Fruit fly (Drosophila melanogaster) whole organism, embryonic: Measurements from ENCODE around the gene CG14668.

ENCODE experiments used
- B-H2 ChIP-seq: fragments of 200-800 bp; sonication (Bioruptor generic); optimal IDR thresholded peaks from 2 replicates; lab custom pipeline; 2018; ENCODE audit warnings: missing biosample characterization, mild to moderate bottlenecking, missing genetic modification characterization
- CG15479 ChIP-seq: fragments of 200-800 bp; sonication (Bioruptor generic); optimal IDR thresholded peaks from 3 replicates; lab custom pipeline; 2019; ENCODE audit warnings: missing biosample characterization, mild to moderate bottlenecking, missing genetic modification characterization, moderate library complexity
- CG5953 ChIP-seq: fragments of 200-800 bp; sonication (Bioruptor generic); IDR thresholded peaks from 2 replicates; pipeline ENCODE4 v1.3.6; 2022; ENCODE audit warnings: missing biosample characterization, missing genetic modification characterization
- CG8944 ChIP-seq: fragments of 200-800 bp; sonication (Bioruptor generic); optimal IDR thresholded peaks from 3 replicates; lab custom pipeline; 2016; ENCODE audit warnings: missing biosample characterization, missing genetic modification characterization
- Elba2 ChIP-seq: fragments of 200-800 bp; sonication (Bioruptor generic); optimal IDR thresholded peaks from 3 replicates; lab custom pipeline; 2016; ENCODE audit warnings: missing biosample characterization, missing genetic modification characterization
- Hr39 ChIP-seq: fragments of >200 bp; optimal IDR thresholded peaks from 2 replicates; lab custom pipeline; 2017
- Neu2 ChIP-seq: fragments of 200-800 bp; sonication (Bioruptor generic); optimal IDR thresholded peaks from 3 replicates; lab custom pipeline; 2016; ENCODE audit warnings: missing biosample characterization, missing genetic modification characterization, borderline replicate concordance
- az2 ChIP-seq: fragments of 200-800 bp; sonication (Bioruptor generic); optimal IDR thresholded peaks from 3 replicates; lab custom pipeline; 2016; ENCODE audit warnings: missing biosample characterization, missing genetic modification characterization
- bigmax ChIP-seq: fragments of 200-800 bp; sonication (Bioruptor generic); optimal IDR thresholded peaks from 2 replicates; lab custom pipeline; 2018; ENCODE audit warnings: missing biosample characterization, mild to moderate bottlenecking, missing genetic modification characterization
- grn ChIP-seq: fragments of 200-800 bp; sonication (Bioruptor generic); optimal IDR thresholded peaks from 3 replicates; lab custom pipeline; 2017; ENCODE audit warnings: missing biosample characterization, missing genetic modification characterization
- insv ChIP-seq, 2 experiments: fragments of 200-800 bp; sonication (Bioruptor generic); optimal IDR thresholded peaks; 3 replicates each; lab custom pipeline; 2016 to 2018; ENCODE audit warnings: missing biosample characterization in 2 of 2, missing genetic modification characterization in 2 of 2
- oc ChIP-seq: fragments of 200-800 bp; sonication (Bioruptor generic); optimal IDR thresholded peaks from 2 replicates; lab custom pipeline; 2018; ENCODE audit warnings: missing biosample characterization, mild to moderate bottlenecking, missing genetic modification characterization, moderate library complexity
- zfh2 ChIP-seq: fragments of 200-800 bp; sonication (Bioruptor generic); optimal IDR thresholded peaks from 2 replicates; lab custom pipeline; 2016; ENCODE audit warnings: missing biosample characterization, missing genetic modification characterization

dm6 chr3R:5376612-5377011, 10.9 kb downstream of the CG14668 start, which contains the start of gene 7B2:
- TF ChIP-seq az2 (GFP tag; lab: Kevin White, UChicago) (no peak), grn (GFP tag; lab: Kevin White, UChicago) (no peak), Neu2 (GFP tag; lab: Kevin White, UChicago) (no peak), CG5953 (GFP tag; lab: Robert Waterston, UW) (no peak), B-H2 (GFP tag; lab: Kevin White, UChicago) (no peak), oc (tag; lab: Kevin White, UChicago) (no peak), bigmax (GFP tag; lab: Kevin White, UChicago) (no peak), insv (GFP tag; optimal IDR thresholded peaks at IDR 0.05; lab: Kevin White, UChicago) (no peak), Hr39 (lab: Kevin White, UChicago) (no peak), CG8944 (GFP tag; lab: Kevin White, UChicago) (no peak), CG15479 (GFP tag; lab: Kevin White, UChicago) (no peak), Elba2 (GFP tag; lab: Kevin White, UChicago) (no peak), zfh2 (GFP tag; lab: Kevin White, UChicago) (no peak)
